Worm (Caenorhabditis elegans) whole organism, L2 larva: ENCODE measurements around the gene C40C9.3.

Source experiments
- C34F6.9 ChIP-seq: fragments of 150-350 bp; optimal IDR thresholded peaks from 2 replicates; lab custom pipeline; 2014; ENCODE audit warnings: missing biosample characterization, missing genetic modification characterization
- F13H6.1 ChIP-seq: sonication (generic microtip); optimal IDR thresholded peaks from 2 replicates; lab custom pipeline; 2016; ENCODE audit warnings: missing genetic modification characterization, missing compliant biosample characterization
- Y55F3AM.14 ChIP-seq: fragments of 200-800 bp; sonication (Bioruptor generic); optimal IDR thresholded peaks from 2 replicates; lab custom pipeline; 2018; ENCODE audit warnings: mild to moderate bottlenecking, missing genetic modification characterization, missing compliant biosample characterization
- ZK546.5 ChIP-seq: sonication (generic microtip); optimal IDR thresholded peaks from 2 replicates; lab custom pipeline; 2017; ENCODE audit warnings: missing biosample characterization, missing genetic modification characterization
- alr-1 ChIP-seq: fragments of 150-350 bp; optimal IDR thresholded peaks from 2 replicates; lab custom pipeline; 2014; ENCODE audit warnings: missing biosample characterization, missing genetic modification characterization
- aly-2 ChIP-seq: fragments of 150-350 bp; optimal IDR thresholded peaks from 2 replicates; lab custom pipeline; 2014; ENCODE audit warnings: missing biosample characterization, missing genetic modification characterization
- blmp-1 ChIP-seq: sonication (generic microtip); optimal IDR thresholded peaks from 2 replicates; lab custom pipeline; 2017; ENCODE audit warnings: missing genetic modification characterization, mild to moderate bottlenecking, missing compliant biosample characterization, antibody characterized with exemption, moderate library complexity; ENCODE audit not compliant: insufficient read depth
- ceh-16 ChIP-seq: fragments of 150-350 bp; optimal IDR thresholded peaks from 2 replicates; lab custom pipeline; 2014; ENCODE audit warnings: missing biosample characterization, missing genetic modification characterization
- ceh-82 ChIP-seq: fragments of 150-350 bp; optimal IDR thresholded peaks from 2 replicates; lab custom pipeline; 2014; ENCODE audit warnings: missing biosample characterization, missing genetic modification characterization
- crh-2 ChIP-seq: sonication (generic microtip); optimal IDR thresholded peaks from 2 replicates; lab custom pipeline; 2017; ENCODE audit warnings: missing biosample characterization, missing genetic modification characterization
- dmd-4 ChIP-seq: sonication (generic microtip); optimal IDR thresholded peaks from 2 replicates; lab custom pipeline; 2017; ENCODE audit warnings: missing biosample characterization, missing genetic modification characterization
- egl-27 ChIP-seq: sonication (generic microtip); optimal IDR thresholded peaks from 3 replicates; lab custom pipeline; 2017; ENCODE audit warnings: missing biosample characterization, missing genetic modification reagents, missing genetic modification characterization
- elt-1 ChIP-seq: fragments of 150-350 bp; optimal IDR thresholded peaks from 2 replicates; lab custom pipeline; 2014; ENCODE audit warnings: missing biosample characterization, missing genetic modification characterization
- fos-1 ChIP-seq: fragments of 150-350 bp; optimal IDR thresholded peaks from 2 replicates; lab custom pipeline; 2014; ENCODE audit warnings: missing biosample characterization, missing genetic modification characterization
- gmeb-1 ChIP-seq: fragments of 150-350 bp; optimal IDR thresholded peaks from 2 replicates; lab custom pipeline; 2014; ENCODE audit warnings: missing biosample characterization, missing genetic modification characterization
- lin-11 ChIP-seq: fragments of 150-350 bp; sonication (generic microtip); optimal IDR thresholded peaks from 2 replicates; lab custom pipeline; 2014; ENCODE audit warnings: missing biosample characterization, missing genetic modification characterization, inconsistent platforms, mixed read lengths
- lin-13 ChIP-seq: fragments of 150-350 bp; optimal IDR thresholded peaks from 2 replicates; lab custom pipeline; 2014; ENCODE audit warnings: missing biosample characterization, missing genetic modification reagents, missing genetic modification characterization
- lin-39 ChIP-seq: fragments of 150-350 bp; optimal IDR thresholded peaks from 2 replicates; lab custom pipeline; 2014; ENCODE audit warnings: missing biosample characterization, missing genetic modification reagents, missing genetic modification characterization
- lsy-2 ChIP-seq, 2 experiments: fragments of 150-350 bp in 1 of 2; sonication (generic microtip) in 1 of 2; optimal IDR thresholded peaks; 2 replicates each; lab custom pipeline; 2014 to 2017; ENCODE audit warnings: missing biosample characterization in 2 of 2, missing genetic modification characterization in 2 of 2
- mab-5 ChIP-seq: fragments of 150-350 bp; optimal IDR thresholded peaks from 2 replicates; lab custom pipeline; 2014; ENCODE audit warnings: missing biosample characterization, missing genetic modification characterization
- mbf-1 ChIP-seq: sonication (generic microtip); optimal IDR thresholded peaks from 2 replicates; lab custom pipeline; 2017; ENCODE audit warnings: missing biosample characterization, missing genetic modification characterization
- mdl-1 ChIP-seq, 2 experiments: fragments of 150-350 bp in 1 of 2; sonication (generic microtip) in 1 of 2; optimal IDR thresholded peaks; 2 replicates each; lab custom pipeline; 2017; ENCODE audit warnings: missing biosample characterization in 2 of 2, missing genetic modification characterization in 2 of 2
- nhr-10 ChIP-seq: sonication (generic microtip); optimal IDR thresholded peaks from 2 replicates; lab custom pipeline; 2017; ENCODE audit warnings: missing biosample characterization, missing genetic modification characterization
- nhr-11 ChIP-seq: fragments of 150-350 bp; optimal IDR thresholded peaks from 2 replicates; lab custom pipeline; 2014; ENCODE audit warnings: missing biosample characterization, missing genetic modification characterization
- nhr-12 ChIP-seq: fragments of 150-350 bp; optimal IDR thresholded peaks from 2 replicates; lab custom pipeline; 2014; ENCODE audit warnings: missing biosample characterization, missing genetic modification characterization
- nhr-129 ChIP-seq: fragments of 150-350 bp; optimal IDR thresholded peaks from 2 replicates; lab custom pipeline; 2014; ENCODE audit warnings: missing biosample characterization, missing genetic modification characterization
- nhr-21 ChIP-seq: fragments of 150-350 bp; optimal IDR thresholded peaks from 2 replicates; lab custom pipeline; 2014; ENCODE audit warnings: missing biosample characterization, missing genetic modification characterization
- nhr-23 ChIP-seq: fragments of 150-350 bp; optimal IDR thresholded peaks from 2 replicates; lab custom pipeline; 2014; ENCODE audit warnings: missing biosample characterization, missing genetic modification reagents, missing genetic modification characterization
- nhr-237 ChIP-seq: fragments of 150-350 bp; optimal IDR thresholded peaks from 2 replicates; lab custom pipeline; 2014; ENCODE audit warnings: missing biosample characterization, missing genetic modification characterization
- nhr-25 ChIP-seq: fragments of 150-350 bp; sonication (generic microtip); optimal IDR thresholded peaks from 3 replicates; lab custom pipeline; 2014; ENCODE audit warnings: missing biosample characterization, missing genetic modification characterization
- nhr-6 ChIP-seq: fragments of 150-350 bp; optimal IDR thresholded peaks from 2 replicates; lab custom pipeline; 2014; ENCODE audit warnings: missing biosample characterization, missing genetic modification characterization
- nhr-77 ChIP-seq: fragments of 150-350 bp; optimal IDR thresholded peaks from 2 replicates; lab custom pipeline; 2014; ENCODE audit warnings: missing biosample characterization, missing genetic modification characterization
- peb-1 ChIP-seq: fragments of 150-350 bp; optimal IDR thresholded peaks from 2 replicates; lab custom pipeline; 2014; ENCODE audit warnings: missing biosample characterization, missing genetic modification characterization
- sem-4 ChIP-seq: fragments of 150-350 bp; optimal IDR thresholded peaks from 2 replicates; lab custom pipeline; 2014; ENCODE audit warnings: missing biosample characterization, missing genetic modification reagents, missing genetic modification characterization
- skn-1 ChIP-seq: sonication (generic microtip); optimal IDR thresholded peaks from 2 replicates; lab custom pipeline; 2017; ENCODE audit warnings: missing biosample characterization, missing genetic modification characterization
- sma-3 ChIP-seq: sonication (generic microtip); optimal IDR thresholded peaks from 2 replicates; lab custom pipeline; 2016; ENCODE audit warnings: missing genetic modification reagents, missing genetic modification characterization, missing compliant biosample characterization
- sma-9 ChIP-seq, 2 experiments: fragments of 150-350 bp in 1 of 2; sonication (generic microtip) in 1 of 2; optimal IDR thresholded peaks; 2 replicates each; lab custom pipeline; 2014 to 2016; ENCODE audit warnings: missing genetic modification characterization in 2 of 2, mild to moderate bottlenecking in 1 of 2, missing biosample characterization in 1 of 2, missing compliant biosample characterization in 1 of 2, missing genetic modification reagents in 1 of 2, moderate library complexity in 1 of 2
- snpc-4 ChIP-seq: fragments of 150-350 bp; optimal IDR thresholded peaks from 2 replicates; lab custom pipeline; 2014; ENCODE audit warnings: missing biosample characterization, missing genetic modification characterization
- unc-39 ChIP-seq: fragments of 150-350 bp; optimal IDR thresholded peaks from 2 replicates; lab custom pipeline; 2014; ENCODE audit warnings: missing biosample characterization, missing genetic modification characterization
- unc-55 ChIP-seq: fragments of 150-350 bp; sonication (generic microtip); optimal IDR thresholded peaks from 3 replicates; lab custom pipeline; 2014; ENCODE audit warnings: missing biosample characterization, missing genetic modification reagents, missing genetic modification characterization
- unc-62 ChIP-seq: fragments of 150-350 bp; optimal IDR thresholded peaks from 2 replicates; lab custom pipeline; 2014; ENCODE audit warnings: missing biosample characterization, missing genetic modification reagents, missing genetic modification characterization
- zag-1 ChIP-seq: fragments of 150-350 bp; optimal IDR thresholded peaks from 2 replicates; lab custom pipeline; 2014; ENCODE audit warnings: missing biosample characterization, missing genetic modification characterization
- ztf-1 ChIP-seq: fragments of 200-800 bp; sonication (Bioruptor generic); conservative IDR thresholded peaks from 2 replicates; pipeline ENCODE4 v1.3.6; 2022; ENCODE audit warnings: missing genetic modification characterization, missing compliant biosample characterization
- ztf-11 ChIP-seq: sonication (generic microtip); optimal IDR thresholded peaks from 2 replicates; lab custom pipeline; 2017; ENCODE audit warnings: missing biosample characterization, missing genetic modification characterization
- ztf-4 ChIP-seq: fragments of 150-350 bp; optimal IDR thresholded peaks from 2 replicates; lab custom pipeline; 2014; ENCODE audit warnings: missing biosample characterization, missing genetic modification characterization

Gene C40C9.3

ce11 chrX:13675444-13675843 lies 28.0 kb downstream of the C40C9.3 start:
- no peak for TF ChIP-seq nhr-10
- peak; percentile 15 for TF ChIP-seq peb-1 (tag; lab: Kevin White, UChicago)
- TF ChIP-seq F13H6.1 (tag; lab: Kevin White, UChicago): peak; percentile 59
- no peak for TF ChIP-seq blmp-1 (tag; lab: Kevin White, UChicago)
- TF ChIP-seq Y55F3AM.14 (GFP tag; lab: Kevin White, UChicago): no peak
- peak; percentile 27 for TF ChIP-seq sma-3 (GFP tag; lab: Kevin White, UChicago)

DNA sequence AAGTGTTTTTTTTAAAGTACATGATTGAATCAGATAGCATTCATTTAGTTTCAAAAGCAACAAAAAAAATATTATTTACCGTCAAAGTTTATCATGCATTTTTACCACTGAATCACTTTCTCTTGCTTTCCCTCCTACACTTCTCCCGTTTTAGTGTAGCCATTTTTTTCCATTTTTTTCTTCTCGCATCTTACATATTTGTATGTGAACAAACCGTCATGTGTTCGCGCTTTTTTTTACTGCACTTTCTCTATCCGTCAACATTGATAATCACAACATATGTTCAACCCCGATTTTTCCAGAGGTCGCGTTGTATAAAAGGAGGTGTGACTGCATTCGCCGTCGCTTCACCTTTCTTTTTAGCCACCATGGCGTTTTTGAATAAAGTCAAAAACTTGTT lies 29.5 kb downstream of the C40C9.3 start, which contains the start of gene gck-4:
Gene gck-4, plus strand, starts transcription at position 301 of the 400 bp plus-strand sequence.
- no peak for TF ChIP-seq dmd-4 (tag; lab: Kevin White, UChicago)
- TF ChIP-seq blmp-1 (tag; lab: Kevin White, UChicago): peak; percentile 9

DNA sequence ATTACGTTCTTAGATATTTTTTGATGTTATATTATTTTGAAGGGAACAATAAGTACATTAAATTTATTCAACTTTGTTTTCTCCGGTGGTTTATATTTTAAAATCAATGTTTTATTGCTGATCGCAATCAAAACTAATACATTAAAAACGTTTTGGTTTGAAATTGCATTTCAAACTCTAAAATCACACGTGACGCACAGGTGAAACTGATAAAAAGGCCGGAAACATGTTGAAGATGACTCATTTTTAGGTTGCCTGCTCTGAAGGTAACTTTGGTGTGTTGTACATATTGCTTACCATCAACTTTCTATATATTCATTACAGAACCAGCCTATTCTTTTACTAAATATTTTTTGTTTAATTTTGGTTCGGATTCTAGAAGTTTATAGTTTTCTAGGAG lies 38.3 kb downstream of the C40C9.3 start:
- TF ChIP-seq ztf-1 (GFP tag; lab: Robert Waterston, UW): no peak
- TF ChIP-seq dmd-4 (tag; lab: Kevin White, UChicago): no peak
- TF ChIP-seq lin-11: no peak
- no peak for TF ChIP-seq nhr-129 (tag; lab: Kevin White, UChicago)
- peak; percentile 47 for TF ChIP-seq sma-9 (GFP tag; optimal IDR thresholded peaks at IDR 0.05; lab: Kevin White, UChicago)
- no peak for TF ChIP-seq sma-9 (tag; optimal IDR thresholded peaks at IDR 0.05; lab: Kevin White, UChicago)
- TF ChIP-seq nhr-77 (tag; lab: Kevin White, UChicago): no peak
- peak; percentile 22 for TF ChIP-seq crh-2
- TF ChIP-seq fos-1: peak; percentile 59

DNA sequence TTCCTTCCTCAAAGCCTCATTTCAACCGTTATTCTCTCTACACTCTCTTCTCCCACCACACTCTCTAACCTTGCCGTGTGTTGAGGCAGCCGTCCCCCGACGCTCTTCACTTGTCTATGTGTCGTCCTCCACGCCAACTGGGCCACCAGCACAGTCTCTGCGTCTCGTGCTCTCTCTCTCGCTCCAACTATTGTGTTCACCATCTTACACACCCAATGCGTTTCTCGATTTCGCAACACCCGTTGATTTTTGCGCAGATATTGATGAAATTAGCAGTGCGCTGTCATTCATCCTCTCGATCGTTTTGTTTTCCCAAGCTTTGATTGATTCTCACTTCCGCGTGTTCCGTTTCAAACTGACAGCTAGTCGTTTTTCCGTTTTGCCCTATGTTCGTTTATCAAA lies 39.7 kb downstream of the C40C9.3 start:
- TF ChIP-seq sma-3 (GFP tag; lab: Kevin White, UChicago) (peak; percentile 14), sem-4 (no peak), sma-9 (GFP tag; optimal IDR thresholded peaks at IDR 0.05; lab: Kevin White, UChicago) (peak; percentile 66), sma-9 (tag; optimal IDR thresholded peaks at IDR 0.05; lab: Kevin White, UChicago) (no peak), skn-1 (tag; lab: Kevin White, UChicago) (no peak), ceh-16 (tag; lab: Kevin White, UChicago) (peak; percentile 68), unc-39 (tag; lab: Kevin White, UChicago) (no peak), snpc-4 (tag; lab: Kevin White, UChicago) (no peak), mbf-1 (no peak), nhr-25 (tag; lab: Kevin White, UChicago) (peak; percentile 72), lsy-2 (tag; optimal IDR thresholded peaks at IDR 0.05; lab: Kevin White, UChicago) (peak in 1 of 2 experiments; percentile 58), peb-1 (tag; lab: Kevin White, UChicago) (no peak), lin-13 (GFP tag; lab: Kevin White, UChicago) (peak; percentile 13), mdl-1 (tag; optimal IDR thresholded peaks at IDR 0.05; lab: Kevin White, UChicago) (peak in 1 of 2 experiments; percentile 30), Y55F3AM.14 (GFP tag; lab: Kevin White, UChicago) (peak; percentile 63), C34F6.9 (tag; lab: Kevin White, UChicago) (peak; percentile 60), lin-11 (no peak), nhr-21 (tag; lab: Kevin White, UChicago) (peak; percentile 7), crh-2 (peak; percentile 37), egl-27 (tag; lab: Kevin White, UChicago) (no peak), aly-2 (tag; lab: Kevin White, UChicago) (no peak), blmp-1 (tag; lab: Kevin White, UChicago) (peak; percentile 12), ztf-11 (tag; lab: Kevin White, UChicago) (no peak), nhr-23 (tag; lab: Kevin White, UChicago) (no peak), nhr-11 (no peak), ZK546.5 (tag; lab: Kevin White, UChicago) (no peak), unc-55 (GFP tag; lab: Kevin White, UChicago) (peak; percentile 70), unc-62 (GFP tag; lab: Kevin White, UChicago) (no peak), nhr-12 (tag; lab: Kevin White, UChicago) (no peak), ceh-82 (tag; lab: Kevin White, UChicago) (no peak), elt-1 (tag; lab: Kevin White, UChicago) (no peak), nhr-129 (tag; lab: Kevin White, UChicago) (peak; percentile 73), gmeb-1 (no peak), nhr-6 (tag; lab: Kevin White, UChicago) (peak; percentile 14), ztf-4 (tag; lab: Kevin White, UChicago) (no peak), nhr-77 (tag; lab: Kevin White, UChicago) (no peak), fos-1 (peak; percentile 52), F13H6.1 (tag; lab: Kevin White, UChicago) (peak; percentile 61), mab-5 (peak; percentile 35), alr-1 (no peak), nhr-10 (no peak), lin-39 (tag; lab: Kevin White, UChicago) (no peak), nhr-237 (tag; lab: Kevin White, UChicago) (no peak), dmd-4 (tag; lab: Kevin White, UChicago) (no peak), zag-1 (tag; lab: Kevin White, UChicago) (peak; percentile 25)
